Worm (Caenorhabditis elegans): ENCODE data around the gene B0303.11.

DNA sequence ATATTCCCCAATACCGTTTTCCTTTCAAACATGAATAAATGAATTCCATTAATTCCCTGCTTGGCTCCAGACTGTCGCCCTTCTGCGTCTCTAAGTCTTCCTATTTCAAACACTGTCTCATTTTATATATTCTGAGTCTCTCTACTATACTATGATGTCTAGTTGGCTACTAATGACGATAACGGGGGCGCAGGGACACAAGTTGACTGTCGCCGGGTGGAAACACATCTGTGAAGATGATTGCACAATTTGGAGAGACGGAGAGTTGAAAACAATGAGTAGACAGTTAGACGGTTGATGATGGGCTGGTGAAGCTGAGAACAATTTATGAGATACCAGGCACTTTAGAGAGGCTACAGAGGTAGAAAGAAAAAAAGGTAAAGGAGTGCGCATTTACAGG, 39.3 kb upstream of the B0303.11 start, which contains the start of gene sma-2:
- TF ChIP-seq ztf-4 (tag; optimal IDR thresholded peaks at IDR 0.05) (peak; percentile 14), zag-1 (tag; optimal IDR thresholded peaks at IDR 0.05) (no peak), nhr-47 (tag; optimal IDR thresholded peaks at IDR 0.05) (peak; percentile 45), unc-86 (tag; optimal IDR thresholded peaks at IDR 0.05) (no peak), nhr-76 (tag; optimal IDR thresholded peaks at IDR 0.05) (no peak), blmp-1 (tag; optimal IDR thresholded peaks at IDR 0.05) (peak; percentile 84), rnt-1 (tag; optimal IDR thresholded peaks at IDR 0.05) (peak; percentile 12), nhr-77 (tag; optimal IDR thresholded peaks at IDR 0.05) (peak; percentile 53), unc-130 (tag; optimal IDR thresholded peaks at IDR 0.05) (peak; percentile 45), ama-1 (optimal IDR thresholded peaks at IDR 0.05) (no peak), nhr-28 (tag; optimal IDR thresholded peaks at IDR 0.05) (no peak), snpc-4 (tag; optimal IDR thresholded peaks at IDR 0.05) (no peak)

Data from whole organism, L1 larva.